Worm (Caenorhabditis elegans) whole organism, L4 larva: ENCODE data around the gene oac-52.
"Not testable (repeated sequence)": the region's sequence is repeated elsewhere in the genome, so short reads cannot be mapped to it uniquely, and the experiment has no call there.

ENCODE experiments used
- D1046.2 ChIP-seq: fragments of 200-800 bp; sonication (Bioruptor generic); IDR thresholded peaks from 2 replicates; pipeline ENCODE4 v1.3.6; 2022; ENCODE audit warnings: missing genetic modification characterization, missing compliant biosample characterization
- F10B5.3 ChIP-seq: sonication (generic microtip); optimal IDR thresholded peaks from 2 replicates; lab custom pipeline; 2016; ENCODE audit warnings: mild to moderate bottlenecking, missing genetic modification characterization, missing compliant biosample characterization
- F37D6.2 ChIP-seq: sonication (generic microtip); optimal IDR thresholded peaks from 2 replicates; lab custom pipeline; 2016; ENCODE audit warnings: mild to moderate bottlenecking, missing genetic modification characterization, missing compliant biosample characterization
- Y105C5A.15 ChIP-seq: fragments of 200-800 bp; sonication (Bioruptor generic); IDR thresholded peaks from 2 replicates; pipeline ENCODE4 v1.3.6; 2022; ENCODE audit warnings: missing genetic modification characterization, missing compliant biosample characterization
- aha-1 ChIP-seq: fragments of 150-350 bp; peaks from one replicate; lab custom pipeline; 2014; ENCODE audit warnings: missing biosample characterization, missing genetic modification characterization
- ama-1 ChIP-seq: fragments of 150-350 bp; optimal IDR thresholded peaks from 2 replicates; lab custom pipeline; 2014; ENCODE audit warnings: inconsistent platforms, mixed read lengths
- attf-4 ChIP-seq: sonication (generic microtip); optimal IDR thresholded peaks from 3 replicates; lab custom pipeline; 2017; ENCODE audit warnings: missing biosample characterization, missing genetic modification characterization
- ceh-44 ChIP-seq: fragments of 200-800 bp; sonication (Bioruptor generic); IDR thresholded peaks from 2 replicates; pipeline ENCODE4 v1.3.6; 2022; ENCODE audit warnings: missing genetic modification reagents, missing genetic modification characterization, missing compliant biosample characterization
- ceh-62 ChIP-seq: sonication (generic microtip); optimal IDR thresholded peaks from 2 replicates; lab custom pipeline; 2017; ENCODE audit warnings: missing biosample characterization, missing genetic modification characterization
- ces-1 ChIP-seq: fragments of 150-350 bp; sonication (generic microtip); optimal IDR thresholded peaks from 4 replicates; lab custom pipeline; 2014; ENCODE audit warnings: missing biosample characterization, missing genetic modification reagents, missing genetic modification characterization
- daf-12 ChIP-seq: fragments of 150-350 bp; optimal IDR thresholded peaks from 2 replicates; lab custom pipeline; 2014; ENCODE audit warnings: missing biosample characterization, missing genetic modification reagents, missing genetic modification characterization
- daf-16 ChIP-seq, 3 experiments: sonication (generic microtip); optimal IDR thresholded peaks; 2 replicates each; lab custom pipeline; 2016 to 2017; ENCODE audit warnings: missing genetic modification characterization in 3 of 3, missing genetic modification reagents in 3 of 3, mild to moderate bottlenecking in 2 of 3, missing compliant biosample characterization in 2 of 3, missing biosample characterization in 1 of 3, moderate library complexity in 1 of 3
- dmd-8 ChIP-seq: fragments of 200-800 bp; sonication (Bioruptor generic); IDR thresholded peaks from 2 replicates; pipeline ENCODE4 v1.3.6; 2022; ENCODE audit warnings: missing genetic modification characterization, missing compliant biosample characterization
- dpl-1 ChIP-seq: fragments of 150-350 bp; optimal IDR thresholded peaks from 2 replicates; lab custom pipeline; 2014; ENCODE audit warnings: missing biosample characterization, missing genetic modification reagents, missing genetic modification characterization
- hif-1 ChIP-seq, 2 experiments: sonication (generic microtip); optimal IDR thresholded peaks; 2 replicates each; lab custom pipeline; 2016 to 2017; ENCODE audit warnings: missing compliant biosample characterization in 2 of 2, missing genetic modification characterization in 2 of 2, missing genetic modification reagents in 2 of 2, missing genotype in 2 of 2, mild to moderate bottlenecking in 1 of 2
- hlh-11 ChIP-seq: fragments of 200-800 bp; sonication (Bioruptor generic); optimal IDR thresholded peaks from 2 replicates; lab custom pipeline; 2018; ENCODE audit warnings: mild to moderate bottlenecking, missing genetic modification characterization, missing compliant biosample characterization
- hlh-30 ChIP-seq: sonication (generic microtip); optimal IDR thresholded peaks from 2 replicates; lab custom pipeline; 2017; ENCODE audit warnings: antibody characterized with exemption, mild to moderate bottlenecking, missing genetic modification characterization, missing compliant biosample characterization; ENCODE audit not compliant: insufficient read depth
- jun-1 ChIP-seq: fragments of 150-350 bp; optimal IDR thresholded peaks from 2 replicates; lab custom pipeline; 2014; ENCODE audit warnings: missing biosample characterization, missing genetic modification reagents, missing genetic modification characterization
- lim-7 ChIP-seq: fragments of 200-800 bp; sonication (Bioruptor generic); IDR thresholded peaks from 2 replicates; pipeline ENCODE4 v1.3.6; 2022; ENCODE audit warnings: missing genetic modification characterization, missing compliant biosample characterization
- lin-1 ChIP-seq: fragments of 200-800 bp; sonication (Bioruptor generic); IDR thresholded peaks from 2 replicates; pipeline ENCODE4 v1.3.6; 2022; ENCODE audit warnings: missing genetic modification reagents, missing genetic modification characterization, missing compliant biosample characterization
- lin-13 ChIP-seq: fragments of 150-350 bp; optimal IDR thresholded peaks from 2 replicates; lab custom pipeline; 2014; ENCODE audit warnings: missing biosample characterization, missing genetic modification reagents, missing genetic modification characterization
- lin-38 ChIP-seq: fragments of 200-800 bp; sonication (Bioruptor generic); IDR thresholded peaks from 2 replicates; pipeline ENCODE4 v1.3.6; 2022; ENCODE audit warnings: missing genetic modification reagents, missing genetic modification characterization, missing compliant biosample characterization
- lsy-2 ChIP-seq, 2 experiments: fragments of 150-350 bp in 1 of 2; sonication (generic microtip) in 1 of 2; optimal IDR thresholded peaks; 2 replicates each; lab custom pipeline; 2014 to 2017; ENCODE audit warnings: missing biosample characterization in 2 of 2, missing genetic modification characterization in 2 of 2
- madf-5 ChIP-seq, 2 experiments: fragments of 200-800 bp; sonication (Bioruptor generic); IDR thresholded peaks; 2 replicates each; pipeline ENCODE4 v1.3.6; 2022; ENCODE audit warnings: missing compliant biosample characterization in 2 of 2, missing genetic modification characterization in 2 of 2
- madf-9 ChIP-seq: fragments of 200-800 bp; sonication (Bioruptor generic); conservative IDR thresholded peaks from 2 replicates; pipeline ENCODE4 v1.3.6; 2022; ENCODE audit warnings: missing genetic modification reagents, missing genetic modification characterization, missing compliant biosample characterization
- mdl-1 ChIP-seq, 2 experiments: fragments of 150-350 bp in 1 of 2; sonication (generic microtip) in 1 of 2; optimal IDR thresholded peaks; 2 replicates each; lab custom pipeline; 2014 to 2017; ENCODE audit warnings: missing biosample characterization in 2 of 2, missing genetic modification characterization in 2 of 2
- mep-1 ChIP-seq: fragments of 150-350 bp; sonication (generic microtip); optimal IDR thresholded peaks from 3 replicates; lab custom pipeline; 2014; ENCODE audit warnings: missing biosample characterization, missing genetic modification characterization
- mes-2 ChIP-seq: sonication (generic microtip); optimal IDR thresholded peaks from 2 replicates; lab custom pipeline; 2016; ENCODE audit warnings: missing genotype, mild to moderate bottlenecking, missing genetic modification characterization, missing compliant biosample characterization; ENCODE audit not compliant: poor library complexity, severe bottlenecking
- mxl-2 ChIP-seq: fragments of 200-800 bp; sonication (Bioruptor generic); conservative IDR thresholded peaks from 2 replicates; pipeline ENCODE4 v1.3.6; 2022; ENCODE audit warnings: missing genetic modification reagents, missing genetic modification characterization, missing compliant biosample characterization
- nhr-111 ChIP-seq: fragments of 200-800 bp; sonication (Bioruptor generic); optimal IDR thresholded peaks from 2 replicates; lab custom pipeline; 2018; ENCODE audit warnings: mild to moderate bottlenecking, missing genetic modification characterization, missing compliant biosample characterization
- nhr-48 ChIP-seq: sonication (generic microtip); optimal IDR thresholded peaks from 2 replicates; lab custom pipeline; 2016; ENCODE audit warnings: mild to moderate bottlenecking, missing genetic modification characterization, missing compliant biosample characterization
- nhr-6 ChIP-seq: fragments of 150-350 bp; optimal IDR thresholded peaks from 2 replicates; lab custom pipeline; 2014; ENCODE audit warnings: missing biosample characterization, missing genetic modification characterization
- nhr-77 ChIP-seq: fragments of 150-350 bp; optimal IDR thresholded peaks from 2 replicates; lab custom pipeline; 2014; ENCODE audit warnings: missing biosample characterization, missing genetic modification characterization
- pha-4 ChIP-seq, 2 experiments: fragments of 150-350 bp in 1 of 2; fragments of 200-800 bp in 1 of 2; sonication (Bioruptor generic) in 1 of 2; IDR thresholded peaks in 1 of 2; optimal IDR thresholded peaks in 1 of 2; 2 replicates each; pipeline versions ENCODE4 v1.3.6 to Lab custom; 2014 to 2022; ENCODE audit warnings: missing genetic modification characterization in 2 of 2, missing genetic modification reagents in 2 of 2, missing biosample characterization in 1 of 2, missing compliant biosample characterization in 1 of 2
- rbr-2 ChIP-seq: sonication (generic microtip); optimal IDR thresholded peaks from 2 replicates; lab custom pipeline; 2016; ENCODE audit warnings: missing genotype, missing genetic modification characterization, missing compliant biosample characterization
- sdz-12 ChIP-seq: fragments of 200-800 bp; sonication (Bioruptor generic); optimal IDR thresholded peaks from 2 replicates; lab custom pipeline; 2018; ENCODE audit warnings: mild to moderate bottlenecking, missing genetic modification characterization, missing compliant biosample characterization
- set-16 ChIP-seq: fragments of 200-800 bp; sonication (Bioruptor generic); IDR thresholded peaks from 2 replicates; pipeline ENCODE4 v1.3.6; 2022; ENCODE audit warnings: missing genetic modification reagents, missing genetic modification characterization, missing compliant biosample characterization
- skn-1 ChIP-seq: fragments of 150-350 bp; optimal IDR thresholded peaks from 2 replicates; lab custom pipeline; 2014; ENCODE audit warnings: missing biosample characterization, missing genetic modification characterization
- snpc-1.2 ChIP-seq: fragments of 200-800 bp; sonication (Bioruptor generic); IDR thresholded peaks from 2 replicates; pipeline ENCODE4 v1.3.6; 2022; ENCODE audit warnings: missing genetic modification reagents, missing genetic modification characterization, missing compliant biosample characterization
- snpc-4 ChIP-seq: fragments of 150-350 bp; optimal IDR thresholded peaks from 2 replicates; lab custom pipeline; 2014; ENCODE audit warnings: missing biosample characterization, missing genetic modification characterization
- spr-1 ChIP-seq: sonication (generic microtip); optimal IDR thresholded peaks from 2 replicates; lab custom pipeline; 2016; ENCODE audit warnings: mild to moderate bottlenecking, missing genetic modification characterization, missing compliant biosample characterization
- zip-2 ChIP-seq: fragments of 150-350 bp; optimal IDR thresholded peaks from 2 replicates; lab custom pipeline; 2014; ENCODE audit warnings: missing biosample characterization, missing genetic modification characterization
- ztf-11 ChIP-seq: fragments of 150-350 bp; optimal IDR thresholded peaks from 2 replicates; lab custom pipeline; 2014; ENCODE audit warnings: missing biosample characterization, missing genetic modification characterization

The oac-52 gene

DNA sequence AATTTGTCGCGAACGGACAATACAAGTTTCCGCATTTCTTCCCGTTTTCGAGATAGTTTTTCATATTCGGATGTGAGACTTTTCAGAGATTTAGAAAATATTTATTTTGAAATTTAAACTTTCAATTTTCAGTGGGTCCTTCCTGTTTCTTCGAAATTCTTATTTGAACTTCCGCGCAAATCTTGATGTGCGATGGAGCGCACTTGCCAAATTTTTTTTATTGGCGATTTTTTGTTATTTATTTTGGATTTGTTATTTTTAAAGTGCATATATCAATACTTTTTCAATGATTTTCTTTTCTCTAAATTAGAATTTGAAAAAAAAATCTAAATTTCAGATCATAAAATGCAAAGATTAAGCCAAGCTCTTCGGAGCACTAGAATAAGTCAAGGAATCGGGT, 10.9 kb upstream of the oac-52 start, which contains the start of gene sars-2:
TSS of gene sars-2 (plus strand) at position 341 of the 400 bp plus-strand sequence.
- TF ChIP-seq mep-1 (tag; lab: Kevin White, UChicago) (peak; percentile 31), hlh-30 (tag; lab: Kevin White, UChicago) (no peak), mdl-1 (tag; optimal IDR thresholded peaks at IDR 0.05; lab: Kevin White, UChicago) (no peak), rbr-2 (tag; lab: Kevin White, UChicago) (no peak), mes-2 (tag; lab: Kevin White, UChicago) (peak; percentile 52), nhr-6 (tag; lab: Kevin White, UChicago) (peak; percentile 20), daf-16 (GFP tag; optimal IDR thresholded peaks at IDR 0.05; lab: Kevin White, UChicago) (no peak), daf-16 (tag; optimal IDR thresholded peaks at IDR 0.05; lab: Kevin White, UChicago) (peak; percentile 20), hif-1 (tag; optimal IDR thresholded peaks at IDR 0.05; lab: Kevin White, UChicago) (no peak), aha-1 (no peak), ces-1 (GFP tag; lab: Kevin White, UChicago) (no peak), ama-1 (lab: Kevin White, UChicago) (no peak), F37D6.2 (tag; lab: Kevin White, UChicago) (no peak), jun-1 (tag; lab: Kevin White, UChicago) (no peak), F10B5.3 (no peak), lin-38 (GFP tag; lab: Robert Waterston, UW) (peak; percentile 90), attf-4 (no peak), zip-2 (tag; lab: Kevin White, UChicago) (no peak), dpl-1 (GFP tag; lab: Kevin White, UChicago) (peak; percentile 87), nhr-77 (tag; lab: Kevin White, UChicago) (no peak), lin-13 (GFP tag; lab: Kevin White, UChicago) (no peak), set-16 (GFP tag; lab: Robert Waterston, UW) (no peak), sdz-12 (no peak), skn-1 (tag; lab: Kevin White, UChicago) (no peak), D1046.2 (GFP tag; lab: Robert Waterston, UW) (no peak), lsy-2 (tag; optimal IDR thresholded peaks at IDR 0.05; lab: Kevin White, UChicago) (peak in 1 of 2 experiments; percentile 71)

DNA sequence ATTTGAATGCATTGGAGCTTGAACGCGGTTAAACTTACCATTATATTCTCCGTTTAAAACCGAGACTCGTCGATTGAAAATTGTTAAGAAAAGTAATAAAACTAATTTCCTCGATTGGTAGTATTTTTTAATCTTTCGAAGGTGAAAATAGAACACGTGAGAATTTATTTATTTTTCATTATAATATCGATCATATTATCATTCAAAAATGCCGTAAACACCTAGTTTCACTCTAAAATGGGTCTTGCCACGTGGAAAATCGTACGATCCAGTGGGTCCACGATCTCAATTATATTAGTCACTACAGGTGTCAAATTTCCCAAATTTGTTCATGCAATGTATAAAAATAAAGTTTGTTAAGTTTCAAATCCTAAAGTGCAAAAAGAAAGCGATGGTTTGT, 10.5 kb upstream of the oac-52 start, which contains the start of gene W03B1.9:
TSS of gene W03B1.9 (minus strand) at position 101 of the 400 bp plus-strand sequence.
- TF ChIP-seq nhr-77 (tag; lab: Kevin White, UChicago) (no peak), daf-12 (no peak), lsy-2 (tag; optimal IDR thresholded peaks at IDR 0.05; lab: Kevin White, UChicago) (no peak), Y105C5A.15 (GFP tag; lab: Robert Waterston, UW) (no peak), snpc-1.2 (GFP tag; lab: Robert Waterston, UW) (no peak), D1046.2 (GFP tag; lab: Robert Waterston, UW) (no peak), lin-13 (GFP tag; lab: Kevin White, UChicago) (no peak), mxl-2 (GFP tag; lab: Robert Waterston, UW) (no peak), nhr-111 (GFP tag; lab: Kevin White, UChicago) (no peak)

DNA sequence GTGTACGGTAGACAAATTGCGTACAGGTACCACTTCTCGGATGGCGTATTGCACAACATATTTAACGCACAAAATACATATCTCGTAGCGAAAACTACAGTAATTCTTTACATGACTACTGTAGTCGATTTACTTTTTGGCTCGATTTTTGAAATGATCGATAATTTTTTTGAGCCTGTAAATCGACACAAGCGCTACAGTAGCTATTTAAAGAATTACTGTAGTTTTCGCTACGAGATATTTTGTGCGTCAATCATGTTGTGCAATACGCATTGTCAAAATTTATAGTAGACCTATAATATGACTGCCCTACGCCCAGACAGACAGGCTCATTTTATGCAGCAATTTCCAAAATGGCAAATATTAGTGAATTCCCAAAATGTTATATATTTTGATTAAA, 1.7 kb upstream of the oac-52 start, which contains the start of gene W03B1.5:
TSS of gene W03B1.5 (plus strand) at position 301 of the 400 bp plus-strand sequence.
- not testable (repeated sequence) for TF ChIP-seq lim-7 (GFP tag; lab: Robert Waterston, UW); ceh-62; madf-9 (GFP tag; lab: Robert Waterston, UW)

DNA sequence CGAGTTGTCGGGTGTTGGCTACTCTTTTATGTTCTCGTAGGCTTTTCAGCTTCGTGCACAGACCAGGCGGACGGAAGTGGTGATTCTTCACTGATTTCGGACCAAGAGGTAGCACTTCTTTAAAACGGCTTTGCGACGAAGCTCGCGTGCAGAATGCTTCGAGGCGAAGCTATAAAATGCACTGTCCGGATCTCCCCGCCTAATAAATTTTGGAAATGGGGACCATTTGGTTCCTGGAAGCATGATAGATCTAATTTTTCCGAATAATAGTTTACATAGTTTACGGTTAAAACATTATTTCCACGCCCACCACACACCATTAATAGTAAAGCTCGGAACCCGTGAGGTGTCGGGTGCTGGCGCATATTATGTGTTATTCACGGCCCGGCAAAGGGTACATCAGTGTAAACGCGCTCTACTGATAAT, 1.2 kb upstream of the oac-52 start:
- TF ChIP-seq spr-1 (tag; lab: Kevin White, UChicago) (no peak), mes-2 (tag; lab: Kevin White, UChicago) (peak; percentile 29), ceh-44 (GFP tag; lab: Robert Waterston, UW) (0 out of 2 replicates have a peak, but pooled peaks have one; percentile 25), ama-1 (lab: Kevin White, UChicago) (peak; percentile 62), ztf-11 (tag; lab: Kevin White, UChicago) (no peak), snpc-4 (tag; lab: Kevin White, UChicago) (peak; percentile 61), dmd-8 (GFP tag; lab: Robert Waterston, UW) (0 out of 2 replicates have a peak, but pooled peaks have one; percentile 5), snpc-1.2 (GFP tag; lab: Robert Waterston, UW) (peak; percentile 90), nhr-111 (GFP tag; lab: Kevin White, UChicago) (no peak), hif-1 (tag; optimal IDR thresholded peaks at IDR 0.05; lab: Kevin White, UChicago) (no peak), madf-5 (GFP tag; IDR thresholded peaks at IDR 0.05; lab: Robert Waterston, UW) (no peak), daf-16 (GFP tag; optimal IDR thresholded peaks at IDR 0.05; lab: Kevin White, UChicago) (no peak), daf-16 (tag; optimal IDR thresholded peaks at IDR 0.05; lab: Kevin White, UChicago) (peak; percentile 15), lin-38 (GFP tag; lab: Robert Waterston, UW) (peak; percentile 95), pha-4 (GFP tag; IDR thresholded peaks at IDR 0.05; lab: Robert Waterston, UW) (0 out of 2 replicates have a peak, but pooled peaks have one; percentile 10), pha-4 (tag; optimal IDR thresholded peaks at IDR 0.05; lab: Kevin White, UChicago) (no peak), lin-1 (peak; percentile 21; the same call in 1 of the 2 replicates), hlh-11 (no peak), nhr-48 (tag; lab: Kevin White, UChicago) (no peak)
